Fruit fly (Drosophila melanogaster): ENCODE data around the gene mtd.

The mtd gene

DNA sequence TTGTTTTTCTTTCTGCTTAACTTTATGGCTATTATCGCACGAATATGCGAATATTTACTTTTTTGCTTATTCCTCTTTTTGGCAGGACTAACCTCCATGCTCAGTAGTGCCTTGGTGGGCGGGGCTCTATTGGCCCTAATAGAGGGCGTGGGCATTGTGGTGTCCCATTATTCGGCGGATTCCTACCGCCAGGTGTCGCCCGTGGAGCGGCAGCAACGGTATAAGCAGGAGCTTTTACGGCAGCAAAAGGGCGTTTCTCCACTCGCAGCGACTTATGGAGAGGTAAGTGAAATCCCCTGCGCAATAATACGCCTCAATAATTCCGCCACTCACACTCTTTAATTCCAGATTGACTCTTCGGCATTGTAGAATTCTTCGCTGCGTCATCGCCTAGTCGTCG is 49.6 kb downstream of the mtd start:
- TF ChIP-seq rn (GFP tag; IDR thresholded peaks at IDR 0.05) (peak; percentile 23; the same call in 1 of the 2 replicates), CG9948 (tag; optimal IDR thresholded peaks at IDR 0.05) (no peak)

dm6 chr3R:5299569-5300195 is 50.6 kb downstream of the mtd start, which contains the start of gene Tim17b1:
Tim17b1 (plus strand) TSS chr3R:5300145.
- TF ChIP-seq CG9948 (tag; optimal IDR thresholded peaks at IDR 0.05): no peak
- no peak for TF ChIP-seq CG12605 (GFP tag; IDR thresholded peaks at IDR 0.05)
- no peak for TF ChIP-seq CG34367 (tag; optimal IDR thresholded peaks at IDR 0.05)
- no peak for TF ChIP-seq CG10348 (GFP tag; IDR thresholded peaks at IDR 0.05)
- TF ChIP-seq D1 (tag; optimal IDR thresholded peaks at IDR 0.05): no peak
- no peak for TF ChIP-seq CG32121 (GFP tag; IDR thresholded peaks at IDR 0.05)
- TF ChIP-seq CG17806 (tag; optimal IDR thresholded peaks at IDR 0.05): no peak
- no peak for TF ChIP-seq rn (GFP tag; IDR thresholded peaks at IDR 0.05)
- no peak for TF ChIP-seq gl (tag; optimal IDR thresholded peaks at IDR 0.05)
- TF ChIP-seq CG14655 (GFP tag; optimal IDR thresholded peaks at IDR 0.05): no peak
- TF ChIP-seq CG8301 (tag; optimal IDR thresholded peaks at IDR 0.05): no peak
- no peak for TF ChIP-seq Pif1A (GFP tag; optimal IDR thresholded peaks at IDR 0.05)

- TF ChIP-seq D1 (tag; optimal IDR thresholded peaks at IDR 0.05) (no peak), Pif1A (GFP tag; optimal IDR thresholded peaks at IDR 0.05) (no peak), rn (GFP tag; IDR thresholded peaks at IDR 0.05) (0 out of 2 replicates have a peak, but pooled peaks have one; percentile 4), CG32121 (GFP tag; IDR thresholded peaks at IDR 0.05) (peak; percentile 45; the same call in 1 of the 2 replicates)
Measured at dm6 chr3R:5298599-5299307, 51.5 kb downstream of the mtd start.

DNA sequence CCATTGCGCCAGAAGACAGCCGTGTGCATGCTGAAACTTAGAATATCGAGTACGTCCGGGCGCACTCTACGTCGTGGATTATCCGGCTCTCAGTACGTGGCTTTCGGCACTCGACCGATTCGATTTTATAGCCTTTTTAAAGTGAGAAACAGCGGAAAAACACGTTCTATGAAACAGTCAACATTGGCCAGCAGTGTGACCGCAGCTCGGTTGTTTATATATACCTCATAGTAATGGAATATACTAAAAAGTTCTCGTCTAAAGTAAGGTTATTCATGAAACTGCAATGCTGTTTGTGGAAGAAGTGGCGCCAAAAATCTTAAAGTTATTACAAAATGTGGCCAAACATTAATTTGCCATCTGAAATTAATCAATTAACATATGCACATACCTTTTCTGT is 52.9 kb downstream of the mtd start:
- TF ChIP-seq EcR (GFP tag; optimal IDR thresholded peaks at IDR 0.05) (peak; percentile 28), CG13204 (GFP tag; optimal IDR thresholded peaks at IDR 0.05) (no peak), rn (GFP tag; IDR thresholded peaks at IDR 0.05) (no peak)

dm6 chr3R:5295090-5295489 is 55.2 kb downstream of the mtd start:
- TF ChIP-seq CG13204 (GFP tag; optimal IDR thresholded peaks at IDR 0.05) (no peak), rn (GFP tag; IDR thresholded peaks at IDR 0.05) (no peak)

DNA sequence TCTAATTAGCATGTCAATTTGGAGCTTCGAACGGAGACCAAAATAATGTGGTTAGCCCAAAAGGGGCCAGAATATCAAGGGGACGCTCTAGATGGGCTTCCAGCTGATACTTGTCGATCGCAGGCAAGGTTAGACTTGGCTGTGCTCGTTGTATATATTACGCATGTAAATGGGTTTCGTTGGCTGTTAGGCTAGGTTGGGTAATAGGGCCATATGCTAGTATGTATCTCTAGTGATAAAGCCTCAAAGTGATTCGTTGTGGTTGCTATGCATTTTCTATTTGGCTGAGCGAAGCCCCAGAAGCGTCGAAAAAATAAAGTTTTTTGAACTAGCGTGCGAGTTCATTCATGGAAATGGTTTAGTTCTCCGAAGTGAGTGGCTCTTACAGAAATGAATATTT is 59.5 kb downstream of the mtd start:
- TF ChIP-seq Pif1B (GFP tag; optimal IDR thresholded peaks at IDR 0.05) (no peak), rn (GFP tag; IDR thresholded peaks at IDR 0.05) (no peak), Snoo (tag; optimal IDR thresholded peaks at IDR 0.05) (no peak), Pif1A (GFP tag; optimal IDR thresholded peaks at IDR 0.05) (no peak), Ets98B (GFP tag; IDR thresholded peaks at IDR 0.05) (no peak), CG9948 (tag; optimal IDR thresholded peaks at IDR 0.05) (no peak), CG17806 (tag; optimal IDR thresholded peaks at IDR 0.05) (no peak), CG14655 (GFP tag; optimal IDR thresholded peaks at IDR 0.05) (no peak), gl (tag; optimal IDR thresholded peaks at IDR 0.05) (no peak), CG8159 (tag; optimal IDR thresholded peaks at IDR 0.05) (no peak), D1 (tag; optimal IDR thresholded peaks at IDR 0.05) (no peak), CG8301 (tag; optimal IDR thresholded peaks at IDR 0.05) (no peak), fd96Ca (GFP tag; IDR thresholded peaks at IDR 0.05) (no peak), CG34367 (tag; optimal IDR thresholded peaks at IDR 0.05) (no peak), EcR (GFP tag; optimal IDR thresholded peaks at IDR 0.05) (no peak), CG15710 (tag; optimal IDR thresholded peaks at IDR 0.05) (no peak), CG10348 (GFP tag; IDR thresholded peaks at IDR 0.05) (no peak), CG32121 (GFP tag; IDR thresholded peaks at IDR 0.05) (no peak), CG4496 (GFP tag; IDR thresholded peaks at IDR 0.05) (no peak), CG12605 (GFP tag; IDR thresholded peaks at IDR 0.05) (no peak)

DNA sequence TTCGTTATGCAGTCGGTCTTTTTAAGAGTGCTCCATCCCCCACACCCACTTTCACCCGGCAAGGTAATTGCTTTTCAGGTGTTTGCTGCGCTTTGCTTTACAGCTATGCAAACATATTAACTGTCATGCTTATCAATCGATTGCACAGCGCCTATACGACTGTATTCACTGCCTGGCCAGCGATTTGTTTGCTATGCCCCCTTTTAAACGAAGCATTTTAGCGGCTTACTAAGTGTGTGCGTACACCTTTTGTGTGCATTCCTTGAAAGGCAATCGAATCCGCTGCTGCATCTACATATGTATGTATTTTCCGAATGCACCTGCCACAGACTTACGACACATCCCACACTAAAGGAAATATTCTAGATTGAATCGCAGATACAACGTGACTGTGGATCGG is 62.3 kb downstream of the mtd start:
- no peak for TF ChIP-seq CG15710 (tag; optimal IDR thresholded peaks at IDR 0.05)
- TF ChIP-seq CG14655 (GFP tag; optimal IDR thresholded peaks at IDR 0.05): no peak
- no peak for TF ChIP-seq gl (tag; optimal IDR thresholded peaks at IDR 0.05)
- TF ChIP-seq Snoo (tag; optimal IDR thresholded peaks at IDR 0.05): no peak
- TF ChIP-seq CG13204 (GFP tag; optimal IDR thresholded peaks at IDR 0.05): no peak
- TF ChIP-seq fd96Ca (GFP tag; IDR thresholded peaks at IDR 0.05): no peak
- TF ChIP-seq rn (GFP tag; IDR thresholded peaks at IDR 0.05): no peak
- TF ChIP-seq CG8301 (tag; optimal IDR thresholded peaks at IDR 0.05): no peak

All from whole organism, pupa.